Fruit fly (Drosophila melanogaster): Measurements from ENCODE around the gene CG14913.

DNA sequence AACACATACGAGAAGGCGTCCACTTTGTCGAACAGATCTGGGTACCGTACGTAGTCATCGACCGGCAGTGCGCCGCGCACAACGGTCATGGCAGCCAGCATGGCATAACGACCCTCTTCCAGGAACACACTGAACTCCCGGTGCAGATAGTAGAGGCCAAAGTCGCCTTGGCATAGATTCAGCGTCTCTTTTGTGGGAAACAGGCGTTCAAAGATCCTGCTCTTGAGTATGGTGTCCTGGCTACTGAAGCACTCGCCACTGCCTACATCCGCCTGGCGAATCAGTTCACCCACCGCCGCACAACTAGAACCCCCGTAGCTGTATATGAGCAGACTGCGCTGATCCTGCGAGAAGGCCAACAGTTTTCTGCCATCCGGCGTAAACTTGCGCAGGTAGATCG is 42.2 kb upstream of the CG14913 start:
- TF ChIP-seq CG8478 (optimal IDR thresholded peaks at IDR 0.05), result no peak
- no peak for TF ChIP-seq CTCF (optimal IDR thresholded peaks at IDR 0.05)

Measured in S2 (cell line).